Fruit fly (Drosophila melanogaster) whole organism, embryonic: ENCODE measurements around the gene CG7156.
A peak's percentile ranks its signal among the peaks of the same experiment; 100 is the strongest.

ENCODE experiments used
- Atf3 ChIP-seq: fragments of 200-800 bp; sonication (Bioruptor generic); optimal IDR thresholded peaks from 3 replicates; lab custom pipeline; 2016; ENCODE audit warnings: missing biosample characterization, missing genetic modification characterization
- Awh ChIP-seq: fragments of 200-800 bp; sonication (Bioruptor generic); IDR thresholded peaks from 2 replicates; pipeline ENCODE4, ENCODE4 v1.3.6; 2022; ENCODE audit warnings: missing biosample characterization, missing genetic modification characterization
- B-H1 ChIP-seq: fragments of 200-800 bp; sonication (Bioruptor generic); IDR thresholded peaks from 3 replicates; pipeline ENCODE4 v1.3.6; 2022; ENCODE audit warnings: missing biosample characterization, missing genetic modification characterization
- CG11093 ChIP-seq: fragments of 200-800 bp; sonication (Bioruptor generic); IDR thresholded peaks from 3 replicates; pipeline ENCODE4 v1.3.6; 2022; ENCODE audit warnings: missing biosample characterization, missing genetic modification characterization
- CG13123 ChIP-seq: fragments of 200-800 bp; sonication (Bioruptor generic); optimal IDR thresholded peaks from 2 replicates; lab custom pipeline; 2016; ENCODE audit warnings: missing biosample characterization, missing genetic modification characterization
- CG14860 ChIP-seq: fragments of 200-800 bp; sonication (Bioruptor generic); IDR thresholded peaks from 3 replicates; pipeline ENCODE4 v1.3.6; 2022; ENCODE audit warnings: missing biosample characterization, missing genetic modification characterization; ENCODE audit not compliant: partially characterized antibody
- CG14965 ChIP-seq: fragments of 200-800 bp; sonication (Bioruptor generic); optimal IDR thresholded peaks from 2 replicates; lab custom pipeline; 2016; ENCODE audit warnings: missing biosample characterization, missing genetic modification characterization, borderline replicate concordance
- CG15696 ChIP-seq: fragments of 200-800 bp; sonication (Bioruptor generic); optimal IDR thresholded peaks from 2 replicates; lab custom pipeline; 2019; ENCODE audit warnings: missing biosample characterization, mild to moderate bottlenecking, missing genetic modification characterization, moderate library complexity
- CG16863 ChIP-seq: fragments of 200-800 bp; sonication (Bioruptor generic); optimal IDR thresholded peaks from 3 replicates; lab custom pipeline; 2016; ENCODE audit warnings: missing biosample characterization, missing genetic modification characterization
- CG17328 ChIP-seq: fragments of 200-800 bp; sonication (Bioruptor generic); IDR thresholded peaks from 2 replicates; pipeline ENCODE4 v1.3.6; 2022; ENCODE audit warnings: missing biosample characterization, missing genetic modification characterization
- CG17361 ChIP-seq: fragments of 200-800 bp; sonication (Bioruptor generic); IDR thresholded peaks from 3 replicates; pipeline ENCODE4 v1.3.6; 2022; ENCODE audit warnings: missing biosample characterization, missing genetic modification characterization
- CG1832 ChIP-seq: fragments of 200-800 bp; sonication (Bioruptor generic); optimal IDR thresholded peaks from 2 replicates; lab custom pipeline; 2017; ENCODE audit warnings: missing biosample characterization, mild to moderate bottlenecking, missing genetic modification characterization, inconsistent platforms
- CG34376 ChIP-seq: fragments of 200-800 bp; sonication (Bioruptor generic); optimal IDR thresholded peaks from 2 replicates; lab custom pipeline; 2018; ENCODE audit warnings: missing biosample characterization, mild to moderate bottlenecking, missing genetic modification characterization
- CG6765 ChIP-seq: fragments of 200-800 bp; sonication (Bioruptor generic); optimal IDR thresholded peaks from 3 replicates; lab custom pipeline; 2017; ENCODE audit warnings: missing biosample characterization, mild to moderate bottlenecking, missing genetic modification characterization
- CG7839 ChIP-seq: fragments of 200-800 bp; sonication (Bioruptor generic); optimal IDR thresholded peaks from 3 replicates; lab custom pipeline; 2018; ENCODE audit warnings: missing biosample characterization, mild to moderate bottlenecking, missing genetic modification characterization, moderate library complexity
- CG8290 ChIP-seq, 3 experiments: fragments of 200-800 bp; sonication (Bioruptor generic); optimal IDR thresholded peaks; 2 replicates each; lab custom pipeline; 2016 to 2019; ENCODE audit warnings: missing biosample characterization in 3 of 3, missing genetic modification characterization in 3 of 3, mild to moderate bottlenecking in 2 of 3, moderate library complexity in 1 of 3
- CG9727 ChIP-seq: fragments of 200-800 bp; sonication (Bioruptor generic); optimal IDR thresholded peaks from 3 replicates; lab custom pipeline; 2017; ENCODE audit warnings: missing biosample characterization, mild to moderate bottlenecking, missing genetic modification characterization
- D ChIP-seq, 2 experiments: fragments of 200-800 bp in 1 of 2; fragments of >200 bp in 1 of 2; sonication (Bioruptor generic) in 1 of 2; optimal IDR thresholded peaks; 2 replicates in 1 of 2; 3 replicates in 1 of 2; lab custom pipeline; 2017; ENCODE audit warnings: mild to moderate bottlenecking in 1 of 2, missing biosample characterization in 1 of 2, missing genetic modification characterization in 1 of 2, missing genetic modification reagents in 1 of 2
- Deaf1 ChIP-seq: fragments of 200-800 bp; optimal IDR thresholded peaks from 3 replicates; lab custom pipeline; 2019; ENCODE audit warnings: missing biosample characterization, mild to moderate bottlenecking, missing genetic modification characterization, moderate library complexity
- Fer1 ChIP-seq: fragments of 200-800 bp; sonication (Bioruptor generic); optimal IDR thresholded peaks from 2 replicates; lab custom pipeline; 2017; ENCODE audit warnings: missing biosample characterization, mild to moderate bottlenecking, missing genetic modification characterization
- Hmx ChIP-seq: fragments of 200-800 bp; sonication (Bioruptor generic); optimal IDR thresholded peaks from 2 replicates; lab custom pipeline; 2016; ENCODE audit warnings: missing biosample characterization, missing genetic modification characterization
- MTF-1 ChIP-seq: fragments of 200-800 bp; sonication (Bioruptor generic); optimal IDR thresholded peaks from 2 replicates; lab custom pipeline; 2018; ENCODE audit warnings: missing biosample characterization, mild to moderate bottlenecking, missing genetic modification characterization, borderline replicate concordance
- NFAT ChIP-seq: fragments of 200-800 bp; sonication (Bioruptor generic); IDR thresholded peaks from 2 replicates; pipeline ENCODE4 v1.3.6; 2022; ENCODE audit warnings: missing biosample characterization, missing genetic modification characterization
- Scr ChIP-seq: fragments of 200-800 bp; sonication (Bioruptor generic); IDR thresholded peaks from 2 replicates; pipeline ENCODE4 v1.3.6; 2022; ENCODE audit warnings: missing biosample characterization, missing genetic modification characterization; ENCODE audit not compliant: partially characterized antibody
- Side ChIP-seq: fragments of 200-800 bp; sonication (Bioruptor generic); optimal IDR thresholded peaks from 2 replicates; lab custom pipeline; 2016; ENCODE audit warnings: missing biosample characterization, missing genetic modification characterization
- ab ChIP-seq: fragments of 200-800 bp; sonication (Bioruptor generic); optimal IDR thresholded peaks from 2 replicates; lab custom pipeline; 2016; ENCODE audit warnings: missing biosample characterization, missing genetic modification characterization
- al ChIP-seq: fragments of 200-800 bp; sonication (Bioruptor generic); IDR thresholded peaks from 2 replicates; pipeline ENCODE4 v1.3.6; 2022; ENCODE audit warnings: missing biosample characterization, missing genetic modification characterization
- ap ChIP-seq: fragments of 200-800 bp; sonication (Bioruptor generic); IDR thresholded peaks from 2 replicates; pipeline ENCODE4 v1.3.6; 2022; ENCODE audit warnings: missing biosample characterization, missing genetic modification characterization
- bcd ChIP-seq: fragments of 200-800 bp; sonication (Bioruptor generic); optimal IDR thresholded peaks from 2 replicates; lab custom pipeline; 2017; ENCODE audit warnings: missing biosample characterization, mild to moderate bottlenecking, missing genetic modification characterization
- caup ChIP-seq: fragments of 200-800 bp; sonication (Bioruptor generic); optimal IDR thresholded peaks from 3 replicates; lab custom pipeline; 2017; ENCODE audit warnings: missing biosample characterization, mild to moderate bottlenecking, missing genetic modification characterization, moderate library complexity; ENCODE audit not compliant: severe bottlenecking
- ci ChIP-seq: fragments of 200-800 bp; sonication (Bioruptor generic); IDR thresholded peaks from 3 replicates; pipeline ENCODE4 v1.3.6; 2022; ENCODE audit warnings: missing biosample characterization, missing genetic modification characterization
- crol ChIP-seq: fragments of 200-800 bp; sonication (Bioruptor generic); IDR thresholded peaks from 2 replicates; pipeline ENCODE4 v1.3.6; 2022; ENCODE audit warnings: missing biosample characterization, missing genetic modification characterization
- cwo ChIP-seq: fragments of 200-800 bp; sonication (Bioruptor generic); optimal IDR thresholded peaks from 3 replicates; lab custom pipeline; 2017; ENCODE audit warnings: missing biosample characterization, missing genetic modification characterization, mild to moderate bottlenecking, moderate library complexity, missing genetic modification reagents
- ems ChIP-seq: fragments of 200-800 bp; sonication (Bioruptor generic); optimal IDR thresholded peaks from 3 replicates; lab custom pipeline; 2016; ENCODE audit warnings: missing biosample characterization, missing genetic modification characterization
- eve ChIP-seq, 2 experiments: fragments of >200 bp; optimal IDR thresholded peaks; 2 replicates each; lab custom pipeline; 2017; ENCODE audit warnings: missing biosample characterization in 2 of 2, missing genetic modification characterization in 2 of 2
- ewg ChIP-seq: fragments of 200-800 bp; sonication (Bioruptor generic); optimal IDR thresholded peaks from 3 replicates; lab custom pipeline; 2017; ENCODE audit warnings: mild to moderate bottlenecking, missing biosample characterization, missing genetic modification reagents, missing genetic modification characterization
- h ChIP-seq: fragments of >200 bp; optimal IDR thresholded peaks from 2 replicates; lab custom pipeline; 2017
- hth ChIP-seq: fragments of >200 bp; optimal IDR thresholded peaks from 2 replicates; lab custom pipeline; 2017; ENCODE audit warnings: inconsistent platforms
- kah ChIP-seq: fragments of 200-800 bp; sonication (Bioruptor generic); optimal IDR thresholded peaks from 2 replicates; lab custom pipeline; 2018; ENCODE audit warnings: missing biosample characterization, mild to moderate bottlenecking, missing genetic modification characterization
- lab ChIP-seq: fragments of 200-800 bp; sonication (Bioruptor generic); optimal IDR thresholded peaks from 3 replicates; lab custom pipeline; 2017; ENCODE audit warnings: missing biosample characterization, missing genetic modification characterization, mild to moderate bottlenecking, moderate library complexity, missing genetic modification reagents
- lov ChIP-seq, 2 experiments: fragments of 200-800 bp in 1 of 2; fragments of >200 bp in 1 of 2; sonication (Bioruptor generic) in 1 of 2; IDR thresholded peaks in 1 of 2; optimal IDR thresholded peaks in 1 of 2; 2 replicates in 1 of 2; 3 replicates in 1 of 2; pipeline versions ENCODE4 v1.3.6 to Lab custom; 2017 to 2022; ENCODE audit warnings: missing biosample characterization in 1 of 2, missing genetic modification characterization in 1 of 2
- onecut ChIP-seq: fragments of 200-800 bp; sonication (Bioruptor generic); IDR thresholded peaks from 2 replicates; pipeline ENCODE4 v1.3.6; 2022; ENCODE audit warnings: missing biosample characterization, missing genetic modification characterization
- seq ChIP-seq: fragments of 200-800 bp; sonication (Bioruptor generic); IDR thresholded peaks from 2 replicates; pipeline ENCODE4 v1.3.6; 2022; ENCODE audit warnings: missing biosample characterization, missing genetic modification characterization
- sna ChIP-seq: fragments of 200-800 bp; sonication (Bioruptor generic); IDR thresholded peaks from 2 replicates; pipeline ENCODE4 v1.3.6; 2022; ENCODE audit warnings: missing biosample characterization, missing genetic modification characterization; ENCODE audit not compliant: partially characterized antibody
- sob ChIP-seq: fragments of 200-800 bp; sonication (Bioruptor generic); IDR thresholded peaks from 2 replicates; pipeline ENCODE4 v1.3.6; 2022; ENCODE audit warnings: missing biosample characterization, missing genetic modification characterization
- tll ChIP-seq, 2 experiments: fragments of 200-800 bp in 1 of 2; fragments of >200 bp in 1 of 2; sonication (Bioruptor generic) in 1 of 2; optimal IDR thresholded peaks; 2 replicates each; lab custom pipeline; 2017 to 2019; ENCODE audit warnings: missing biosample characterization in 2 of 2, missing genetic modification characterization in 2 of 2, mild to moderate bottlenecking in 1 of 2, moderate library complexity in 1 of 2
- tna ChIP-seq: fragments of 200-800 bp; sonication (Bioruptor generic); IDR thresholded peaks from 2 replicates; pipeline ENCODE4 v1.3.6; 2022; ENCODE audit warnings: missing biosample characterization, missing genetic modification characterization; ENCODE audit not compliant: partially characterized antibody
- zen2 ChIP-seq: fragments of 200-800 bp; sonication (Bioruptor generic); IDR thresholded peaks from 3 replicates; pipeline ENCODE4 v1.3.6; 2022; ENCODE audit warnings: missing biosample characterization, missing genetic modification characterization; ENCODE audit not compliant: partially characterized antibody

The CG7156 gene

DNA sequence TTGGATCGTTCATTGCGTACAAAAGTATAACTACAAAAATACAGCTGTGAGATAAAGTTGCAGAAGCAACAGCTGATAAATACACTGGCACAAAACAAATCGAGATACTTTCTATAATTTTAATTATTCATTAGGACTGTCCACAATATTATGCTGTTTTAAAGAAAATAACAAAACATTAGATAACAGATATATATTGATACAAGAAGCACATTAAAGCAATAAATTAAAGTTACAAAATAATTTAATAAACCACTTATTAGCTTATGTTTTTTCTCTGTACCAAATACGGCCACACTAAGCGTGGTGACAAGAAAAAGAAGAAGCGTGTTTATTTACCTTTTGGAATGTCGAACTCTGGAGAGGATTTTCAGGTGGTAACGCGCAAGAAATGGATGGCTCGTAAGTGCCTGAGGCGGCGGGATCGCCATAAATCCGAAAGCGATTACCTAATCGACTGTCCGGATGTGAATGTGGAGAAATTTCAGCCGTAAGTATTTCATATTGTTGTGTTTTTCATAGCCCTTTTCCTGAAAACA lies 21.7 kb downstream of the CG7156 start, which contains the start of the genes CG7988 and CG7183 (continued):
- TF ChIP-seq CG13123 (GFP tag; lab: Kevin White, UChicago) (peak; percentile 97), sob (GFP tag; lab: Robert Waterston, UW) (peak; percentile 99), CG6765 (GFP tag; lab: Kevin White, UChicago) (peak; percentile 87), Scr (peak; percentile 23; the same call in 1 of the 2 replicates), onecut (peak; percentile 92), NFAT (peak; percentile 96), eve (GFP tag; optimal IDR thresholded peaks at IDR 0.05; lab: Kevin White, UChicago) (peak in 1 of 2 experiments; percentile 70), lov (optimal IDR thresholded peaks at IDR 0.05; lab: Kevin White, UChicago) (no peak), lov (GFP tag; IDR thresholded peaks at IDR 0.05; lab: Robert Waterston, UW) (peak; percentile 95), ab (GFP tag; lab: Kevin White, UChicago) (peak; percentile 62), B-H1 (GFP tag; lab: Robert Waterston, UW) (peak; percentile 98), CG17361 (GFP tag; lab: Robert Waterston, UW) (peak; percentile 99), ems (GFP tag; lab: Kevin White, UChicago) (peak; percentile 93), lab (GFP tag; lab: Kevin White, UChicago) (peak; percentile 96), tna (GFP tag; lab: Robert Waterston, UW) (no peak), bcd (peak; percentile 96), Deaf1 (tag; lab: Kevin White, UChicago) (peak; percentile 84), Hmx (GFP tag; lab: Kevin White, UChicago) (peak; percentile 95), al (GFP tag; lab: Robert Waterston, UW) (peak; percentile 98), ci (GFP tag; lab: Robert Waterston, UW) (peak; percentile 97), CG11093 (GFP tag; lab: Robert Waterston, UW) (peak; percentile 98), crol (GFP tag; lab: Robert Waterston, UW) (peak; percentile 72), CG14860 (GFP tag; lab: Robert Waterston, UW) (no peak), ap (GFP tag; lab: Robert Waterston, UW) (peak; percentile 98), zen2 (GFP tag; lab: Robert Waterston, UW) (no peak), CG15696 (tag; lab: Kevin White, UChicago) (peak; percentile 97), Awh (peak; percentile 98), Fer1 (GFP tag; lab: Kevin White, UChicago) (peak; percentile 94), CG8290 (GFP tag; optimal IDR thresholded peaks at IDR 0.05; lab: Kevin White, UChicago) (peak; percentile 98), CG8290 (tag; optimal IDR thresholded peaks at IDR 0.05; lab: Kevin White, UChicago) (peak in 1 of 2 experiments; percentile 83), ewg (peak; percentile 95), tll (GFP tag; optimal IDR thresholded peaks at IDR 0.05; lab: Kevin White, UChicago) (peak in 1 of 2 experiments; percentile 90), CG17328 (GFP tag; lab: Robert Waterston, UW) (peak; percentile 99), MTF-1 (peak; percentile 84), CG14965 (GFP tag; lab: Kevin White, UChicago) (peak; percentile 43), kah (GFP tag; lab: Kevin White, UChicago) (peak; percentile 88), D (optimal IDR thresholded peaks at IDR 0.05; lab: Kevin White, UChicago) (no peak), D (GFP tag; optimal IDR thresholded peaks at IDR 0.05; lab: Kevin White, UChicago) (peak; percentile 94), Side (GFP tag; lab: Kevin White, UChicago) (peak; percentile 90), seq (GFP tag; lab: Robert Waterston, UW) (peak; percentile 96), CG34376 (GFP tag; lab: Kevin White, UChicago) (peak; percentile 88), CG7839 (peak; percentile 99), Atf3 (GFP tag; lab: Kevin White, UChicago) (peak; percentile 95), sna (GFP tag; lab: Robert Waterston, UW) (no peak), hth (no peak), cwo (GFP tag; lab: Kevin White, UChicago) (peak; percentile 90), CG9727 (GFP tag; lab: Kevin White, UChicago) (peak; percentile 98), CG1832 (GFP tag; lab: Kevin White, UChicago) (no peak), caup (GFP tag; lab: Kevin White, UChicago) (peak; percentile 93), CG16863 (GFP tag; lab: Kevin White, UChicago) (peak; percentile 94), h (lab: Kevin White, UChicago) (no peak)
